Fruit fly (Drosophila melanogaster): ENCODE data around the gene CG11839.

DNA sequence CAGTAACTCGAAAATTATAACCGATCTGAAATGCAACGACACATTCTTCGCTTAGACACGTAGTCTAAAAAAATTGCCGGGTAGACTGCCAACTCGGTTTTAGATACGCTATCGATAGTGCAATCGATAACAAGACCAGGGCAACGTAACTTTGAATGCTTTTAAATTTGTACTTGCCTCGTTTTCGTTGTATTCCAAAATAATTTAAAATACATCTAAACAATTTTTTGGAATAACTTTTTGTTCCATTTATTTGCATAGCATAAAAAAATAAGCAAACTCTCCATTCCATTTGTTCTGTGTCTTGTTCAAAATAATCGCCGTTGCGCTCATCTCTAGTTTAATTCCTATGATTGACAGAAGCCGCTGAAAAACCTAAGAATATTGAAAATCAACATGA, at the start of gene CG11839, which contains the start of gene Stt3B:
- TF ChIP-seq CG14655 (GFP tag; optimal IDR thresholded peaks at IDR 0.05) (no peak), Pif1A (GFP tag; optimal IDR thresholded peaks at IDR 0.05) (no peak), CG34367 (tag; optimal IDR thresholded peaks at IDR 0.05) (no peak), EcR (GFP tag; optimal IDR thresholded peaks at IDR 0.05) (no peak), CG9948 (tag; optimal IDR thresholded peaks at IDR 0.05) (no peak)
